Worm (Caenorhabditis elegans) whole organism, late embryonic: ENCODE measurements around the gene dnj-25.

ENCODE experiments used
- ama-1 ChIP-seq: fragments of 150-350 bp; optimal IDR thresholded peaks from 2 replicates; lab custom pipeline; 2014
- ceh-34 ChIP-seq: sonication (generic microtip); optimal IDR thresholded peaks from 2 replicates; lab custom pipeline; 2016; ENCODE audit warnings: mild to moderate bottlenecking, missing genetic modification characterization, missing compliant biosample characterization
- dmd-4 ChIP-seq: sonication (generic microtip); optimal IDR thresholded peaks from 2 replicates; lab custom pipeline; 2016; ENCODE audit warnings: borderline replicate concordance, missing genetic modification characterization, missing compliant biosample characterization
- ets-4 ChIP-seq: sonication (generic microtip); optimal IDR thresholded peaks from 2 replicates; lab custom pipeline; 2016; ENCODE audit warnings: missing genetic modification characterization, missing compliant biosample characterization
- eyg-1 ChIP-seq: sonication (generic microtip); optimal IDR thresholded peaks from 2 replicates; lab custom pipeline; 2016; ENCODE audit warnings: missing genotype, missing genetic modification characterization, missing compliant biosample characterization
- fkh-10 ChIP-seq: fragments of 150-350 bp; optimal IDR thresholded peaks from 2 replicates; lab custom pipeline; 2014; ENCODE audit warnings: missing biosample characterization, missing genetic modification reagents, missing genetic modification characterization
- pha-4 ChIP-seq: fragments of 150-350 bp; optimal IDR thresholded peaks from 2 replicates; lab custom pipeline; 2018; ENCODE audit warnings: missing biosample characterization, missing genetic modification reagents, missing genetic modification characterization

DNA sequence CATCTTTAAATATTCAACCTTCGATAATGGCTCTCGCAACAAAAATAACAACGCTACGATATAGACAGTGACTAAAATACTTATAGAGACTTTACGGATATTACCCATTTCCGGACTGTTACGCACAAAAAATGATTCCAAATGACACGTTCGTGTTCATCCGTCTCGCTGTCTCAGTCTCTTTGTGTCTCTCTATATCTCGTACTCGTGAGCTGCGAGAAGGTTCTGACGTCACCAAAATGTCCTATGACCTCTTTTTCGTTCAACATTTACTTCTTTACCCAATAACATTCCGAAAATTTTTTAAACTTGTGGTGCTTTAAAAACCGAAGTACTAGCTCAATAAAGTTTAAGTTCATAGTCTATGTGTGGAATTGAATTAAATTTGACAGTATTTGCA is 34.0 kb downstream of the dnj-25 start:
- TF ChIP-seq fkh-10 (GFP tag; lab: Kevin White, UChicago) (no peak), dmd-4 (tag; lab: Kevin White, UChicago) (no peak), ama-1 (no peak), eyg-1 (no peak), ceh-34 (no peak), pha-4 (tag; lab: Kevin White, UChicago) (no peak), ets-4 (tag; lab: Kevin White, UChicago) (no peak)
